Fruit fly (Drosophila melanogaster) S2 (cell line): Measurements from ENCODE around the gene CG14826.

Experiments used
- CG8478 ChIP-seq: fragments of >200 bp; optimal IDR thresholded peaks from 2 replicates; lab custom pipeline; 2018
- CTCF ChIP-seq, 2 experiments: fragments of >200 bp; optimal IDR thresholded peaks; 2 replicates each; lab custom pipeline; 2018

DNA sequence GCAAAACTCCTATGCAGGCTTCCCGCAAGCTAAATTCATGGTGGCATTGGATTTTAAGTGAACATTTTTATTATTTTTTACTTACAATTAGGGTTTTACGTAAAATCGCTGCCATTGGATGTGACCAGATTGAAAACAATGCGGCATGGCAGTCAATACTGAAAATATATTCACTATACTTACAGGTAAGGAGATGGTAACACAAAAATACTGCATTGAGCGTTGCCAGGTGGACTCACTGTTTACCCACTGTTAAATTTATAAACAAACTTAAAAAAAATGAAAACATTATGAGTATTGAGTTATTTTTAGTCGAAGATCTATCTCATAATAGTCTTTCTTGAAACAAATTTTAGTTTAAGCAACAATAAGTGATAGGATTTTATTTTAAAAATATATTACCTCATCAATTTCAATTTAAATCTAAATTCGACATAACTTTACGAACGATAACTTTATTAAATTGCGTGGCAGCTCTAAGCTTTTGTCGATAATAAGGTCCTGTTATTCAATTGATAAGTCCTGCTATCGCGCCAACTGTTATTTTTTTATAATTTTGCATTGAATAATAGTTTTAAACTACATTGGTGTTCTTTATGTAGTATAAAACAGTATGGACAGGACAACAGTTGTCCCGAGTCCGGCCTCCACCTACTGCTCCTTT, 9.6 kb downstream of the CG14826 start, which contains the start of the genes mRpL50 and mei-P22:
- TF ChIP-seq CTCF (optimal IDR thresholded peaks at IDR 0.05; lab: Kevin White, UChicago) (no peak), CG8478 (lab: Kevin White, UChicago) (no peak)
